Worm (Caenorhabditis elegans) whole organism, young adult: ENCODE results near the gene hpo-39.

Experiments
- C06A6.2 ChIP-seq: fragments of 200-800 bp; sonication (Bioruptor generic); conservative IDR thresholded peaks from 2 replicates; pipeline ENCODE4 v1.3.6; 2022; ENCODE audit warnings: missing genetic modification characterization, missing compliant biosample characterization
- F33H1.4 ChIP-seq: fragments of 200-800 bp; sonication (Bioruptor generic); IDR thresholded peaks from 2 replicates; pipeline ENCODE4 v1.3.6; 2022; ENCODE audit warnings: missing genetic modification reagents, missing genetic modification characterization, missing compliant biosample characterization
- F39B2.1 ChIP-seq: fragments of 200-800 bp; sonication (Bioruptor generic); IDR thresholded peaks from 2 replicates; pipeline ENCODE4 v1.3.6; 2022; ENCODE audit warnings: missing genetic modification reagents, missing genetic modification characterization, missing compliant biosample characterization
- F52B5.7 ChIP-seq: sonication (generic microtip); optimal IDR thresholded peaks from 2 replicates; lab custom pipeline; 2016; ENCODE audit warnings: mild to moderate bottlenecking, missing genetic modification characterization, missing compliant biosample characterization
- F57A8.1 ChIP-seq: fragments of 200-800 bp; sonication (Bioruptor generic); optimal IDR thresholded peaks from 2 replicates; lab custom pipeline; 2018; ENCODE audit warnings: mild to moderate bottlenecking, missing genetic modification characterization, moderate library complexity, missing compliant biosample characterization
- K11D2.4 ChIP-seq: fragments of 200-800 bp; sonication (Bioruptor generic); IDR thresholded peaks from 2 replicates; pipeline ENCODE4 v1.3.6; 2022; ENCODE audit warnings: missing genetic modification reagents, missing genetic modification characterization, missing compliant biosample characterization
- T07F8.4 ChIP-seq: sonication (generic microtip); optimal IDR thresholded peaks from 2 replicates; lab custom pipeline; 2016; ENCODE audit warnings: mild to moderate bottlenecking, missing genetic modification characterization, moderate library complexity, missing compliant biosample characterization
- Y56A3A.18 ChIP-seq: fragments of 200-800 bp; sonication (Bioruptor generic); IDR thresholded peaks from 2 replicates; pipeline ENCODE4 v1.3.6; 2022; ENCODE audit warnings: missing genetic modification reagents, missing genetic modification characterization, missing compliant biosample characterization
- Y79H2A.3 ChIP-seq: fragments of 200-800 bp; sonication (Bioruptor generic); conservative IDR thresholded peaks from 2 replicates; pipeline ENCODE4 v1.3.6; 2022; ENCODE audit warnings: missing genetic modification reagents, missing genetic modification characterization, missing compliant biosample characterization
- aptf-3 ChIP-seq: fragments of 200-800 bp; sonication (Bioruptor generic); IDR thresholded peaks from 2 replicates; pipeline ENCODE4 v1.3.6; 2022; ENCODE audit warnings: missing genetic modification characterization, missing compliant biosample characterization
- attf-6 ChIP-seq: fragments of 200-800 bp; sonication (Bioruptor generic); IDR thresholded peaks from 2 replicates; pipeline ENCODE4 v1.3.6; 2022; ENCODE audit warnings: missing genetic modification reagents, missing genetic modification characterization, missing compliant biosample characterization
- cebp-1 ChIP-seq, 2 experiments: fragments of 200-800 bp in 1 of 2; sonication (Bioruptor generic) in 1 of 2; sonication (generic microtip) in 1 of 2; IDR thresholded peaks in 1 of 2; optimal IDR thresholded peaks in 1 of 2; 2 replicates each; pipeline versions ENCODE4 v1.3.6 to Lab custom; 2017 to 2022; ENCODE audit warnings: missing compliant biosample characterization in 2 of 2, missing genetic modification characterization in 2 of 2, mild to moderate bottlenecking in 1 of 2, missing genetic modification reagents in 1 of 2, moderate library complexity in 1 of 2
- ceh-100 ChIP-seq: fragments of 200-800 bp; sonication (Bioruptor generic); IDR thresholded peaks from 2 replicates; pipeline ENCODE4 v1.3.6; 2022; ENCODE audit warnings: missing genetic modification reagents, missing genetic modification characterization, missing compliant biosample characterization
- die-1 ChIP-seq: sonication (generic microtip); optimal IDR thresholded peaks from 2 replicates; lab custom pipeline; 2016; ENCODE audit warnings: missing genotype, mild to moderate bottlenecking, missing genetic modification characterization, missing compliant biosample characterization
- dox-1 ChIP-seq: fragments of 200-800 bp; sonication (Bioruptor generic); IDR thresholded peaks from 2 replicates; pipeline ENCODE4 v1.3.6; 2022; ENCODE audit warnings: missing genetic modification reagents, missing genetic modification characterization, missing compliant biosample characterization
- egl-18 ChIP-seq: fragments of 200-800 bp; sonication (Bioruptor generic); IDR thresholded peaks from 2 replicates; pipeline ENCODE4 v1.3.6; 2022; ENCODE audit warnings: missing genetic modification reagents, missing genetic modification characterization, missing compliant biosample characterization
- egl-44 ChIP-seq: fragments of 200-800 bp; sonication (Bioruptor generic); IDR thresholded peaks from 2 replicates; pipeline ENCODE4 v1.3.6; 2022; ENCODE audit warnings: missing genetic modification reagents, missing genetic modification characterization, missing compliant biosample characterization
- ets-4 ChIP-seq: fragments of 200-800 bp; sonication (Bioruptor generic); optimal IDR thresholded peaks from 2 replicates; lab custom pipeline; 2018; ENCODE audit warnings: mild to moderate bottlenecking, missing genetic modification characterization, missing compliant biosample characterization
- fkh-3 ChIP-seq: sonication (generic microtip); optimal IDR thresholded peaks from 2 replicates; lab custom pipeline; 2016; ENCODE audit warnings: mild to moderate bottlenecking, missing genetic modification characterization, missing compliant biosample characterization
- let-607 ChIP-seq, 2 experiments: fragments of 200-800 bp in 1 of 2; sonication (Bioruptor generic) in 1 of 2; sonication (generic microtip) in 1 of 2; optimal IDR thresholded peaks; 2 replicates each; lab custom pipeline; 2016 to 2018; ENCODE audit warnings: mild to moderate bottlenecking in 2 of 2, missing compliant biosample characterization in 2 of 2, missing genetic modification characterization in 2 of 2, moderate library complexity in 2 of 2, missing genotype in 1 of 2
- lin-26 ChIP-seq: fragments of 200-800 bp; sonication (Bioruptor generic); IDR thresholded peaks from 2 replicates; pipeline ENCODE4 v1.3.6; 2022; ENCODE audit warnings: missing genetic modification reagents, missing genetic modification characterization, missing compliant biosample characterization
- lir-1 ChIP-seq: fragments of 200-800 bp; sonication (Bioruptor generic); conservative IDR thresholded peaks from 2 replicates; pipeline ENCODE4 v1.3.6; 2022; ENCODE audit warnings: missing genetic modification reagents, missing genetic modification characterization, missing compliant biosample characterization
- madf-6 ChIP-seq: fragments of 200-800 bp; sonication (Bioruptor generic); IDR thresholded peaks from 2 replicates; pipeline ENCODE4 v1.3.6; 2022; ENCODE audit warnings: missing genetic modification reagents, missing genetic modification characterization, missing compliant biosample characterization
- mel-28 ChIP-seq: sonication (generic microtip); optimal IDR thresholded peaks from 2 replicates; lab custom pipeline; 2016; ENCODE audit warnings: borderline replicate concordance, mild to moderate bottlenecking, missing genetic modification characterization, missing compliant biosample characterization
- nfya-1 ChIP-seq: sonication (generic microtip); optimal IDR thresholded peaks from 2 replicates; lab custom pipeline; 2017; ENCODE audit warnings: antibody characterized with exemption, missing compliant biosample characterization, missing genetic modification characterization, borderline replicate concordance; ENCODE audit not compliant: insufficient read depth
- nfya-2 ChIP-seq: fragments of 200-800 bp; sonication (Bioruptor generic); IDR thresholded peaks from 2 replicates; pipeline ENCODE4 v1.3.6; 2022; ENCODE audit warnings: missing genetic modification reagents, missing genetic modification characterization, missing compliant biosample characterization
- nhr-90 ChIP-seq: sonication (generic microtip); optimal IDR thresholded peaks from 2 replicates; lab custom pipeline; 2016; ENCODE audit warnings: missing genotype, mild to moderate bottlenecking, missing genetic modification characterization, missing compliant biosample characterization
- repo-1 ChIP-seq: sonication (generic microtip); optimal IDR thresholded peaks from 2 replicates; lab custom pipeline; 2017; ENCODE audit warnings: mild to moderate bottlenecking, missing genetic modification characterization, missing compliant biosample characterization
- snpc-4 ChIP-seq, 5 experiments: fragments of 150-350 bp in 1 of 5; sonication (generic microtip) in 4 of 5; optimal IDR thresholded peaks; 2 replicates each; lab custom pipeline; 2014 to 2018; ENCODE audit warnings: missing genetic modification characterization in 5 of 5, missing biosample characterization in 3 of 5, antibody characterized with exemption in 2 of 5, mild to moderate bottlenecking in 2 of 5, missing compliant biosample characterization in 2 of 5, missing genotype in 2 of 5, moderate library complexity in 2 of 5, missing genetic modification reagents in 1 of 5
- zfh-2 ChIP-seq: fragments of 200-800 bp; sonication (Bioruptor generic); conservative IDR thresholded peaks from 2 replicates; pipeline ENCODE4 v1.3.6; 2022; ENCODE audit warnings: missing genetic modification reagents, missing genetic modification characterization, missing compliant biosample characterization
- ztf-22 ChIP-seq: fragments of 200-800 bp; sonication (Bioruptor generic); optimal IDR thresholded peaks from 2 replicates; lab custom pipeline; 2018; ENCODE audit warnings: mild to moderate bottlenecking, missing genetic modification characterization, moderate library complexity, missing compliant biosample characterization
- ztf-26 ChIP-seq: sonication (generic microtip); optimal IDR thresholded peaks from 2 replicates; lab custom pipeline; 2017; ENCODE audit warnings: missing genetic modification characterization, missing compliant biosample characterization
- ztf-6 ChIP-seq: fragments of 200-800 bp; sonication (Bioruptor generic); IDR thresholded peaks from 2 replicates; pipeline ENCODE4 v1.3.6; 2022; ENCODE audit warnings: missing genetic modification reagents, missing genetic modification characterization, missing compliant biosample characterization

The hpo-39 gene

DNA sequence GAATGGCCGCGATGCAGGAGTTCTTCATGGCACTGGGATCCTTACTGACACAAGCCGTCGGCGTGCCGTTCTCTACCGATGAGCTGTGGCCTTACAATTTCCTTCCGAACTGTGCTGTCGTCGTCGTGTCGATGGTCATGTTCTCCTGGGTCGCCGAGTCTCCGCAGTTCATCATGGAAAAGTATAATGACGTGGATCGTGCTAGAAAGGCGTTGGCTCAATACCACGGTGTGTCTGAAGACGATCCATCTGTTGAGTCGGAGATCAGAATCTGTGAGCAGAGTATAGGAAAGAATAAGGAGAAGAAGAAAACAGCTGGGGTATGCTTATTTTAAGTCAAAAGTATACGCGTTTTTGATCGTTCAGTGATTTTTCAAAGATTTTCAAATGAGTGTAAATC is 25.5 kb upstream of the hpo-39 start:
- TF ChIP-seq zfh-2 (GFP tag; lab: Robert Waterston, UW): peak; percentile 71; the same call in 1 of the 2 replicates
- no peak for TF ChIP-seq snpc-4 (GFP tag; optimal IDR thresholded peaks at IDR 0.05; lab: Kevin White, UChicago)
- TF ChIP-seq snpc-4 (tag; optimal IDR thresholded peaks at IDR 0.05; lab: Kevin White, UChicago): no peak
- TF ChIP-seq F52B5.7 (tag; lab: Kevin White, UChicago): no peak
- no peak for TF ChIP-seq lin-26 (GFP tag; lab: Robert Waterston, UW)
- TF ChIP-seq, all 124 proteins: peak for 1

DNA sequence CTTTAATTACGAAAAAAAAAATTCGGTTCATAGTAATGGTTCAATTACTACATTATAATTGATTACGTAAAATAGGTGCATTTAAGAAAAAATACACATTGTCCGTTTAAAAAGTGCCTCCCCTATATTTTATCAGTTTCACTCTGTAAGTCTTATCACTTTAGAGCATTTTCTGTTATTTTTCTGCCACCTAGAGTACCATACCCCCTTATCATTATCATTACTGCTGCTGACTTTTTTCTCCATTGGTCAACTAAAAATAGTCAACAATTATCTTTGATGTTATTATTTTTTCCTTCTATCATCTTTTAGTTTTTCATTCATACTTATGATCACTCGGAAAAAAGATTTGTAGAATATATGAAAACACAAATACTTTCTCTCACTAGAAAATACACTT is 24.8 kb upstream of the hpo-39 start:
- TF ChIP-seq nfya-1 (tag; lab: Kevin White, UChicago) (no peak), F39B2.1 (GFP tag; lab: Robert Waterston, UW) (no peak), ztf-26 (tag; lab: Kevin White, UChicago) (no peak), nfya-2 (GFP tag; lab: Robert Waterston, UW) (no peak), Y56A3A.18 (GFP tag; lab: Robert Waterston, UW) (no peak)

DNA sequence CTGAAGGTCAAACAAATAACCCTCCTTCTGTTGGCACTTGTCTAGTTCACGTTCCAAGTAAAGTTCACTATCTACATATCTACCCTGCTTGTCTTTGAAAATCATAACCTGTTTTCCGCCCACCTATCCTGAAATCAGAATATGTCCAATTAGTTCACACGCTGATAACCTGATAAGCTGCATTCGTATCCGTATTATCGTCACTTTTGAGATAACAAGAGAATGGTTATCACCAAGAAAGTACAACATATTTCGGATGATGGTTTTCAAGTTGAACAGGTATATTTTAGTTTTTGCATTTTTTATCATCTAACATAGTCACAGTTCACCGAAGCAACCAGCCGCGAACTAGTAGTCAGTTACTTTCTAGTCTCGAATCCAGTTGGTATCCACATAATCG is 17.1 kb upstream of the hpo-39 start:
- TF ChIP-seq F33H1.4 (no peak), Y79H2A.3 (no peak), ets-4 (GFP tag; lab: Kevin White, UChicago) (no peak), dox-1 (no peak), ztf-22 (no peak), fkh-3 (no peak), K11D2.4 (GFP tag; lab: Robert Waterston, UW) (no peak), ztf-26 (tag; lab: Kevin White, UChicago) (no peak)
- TF ChIP-seq, all 124 proteins: peak for 0

DNA sequence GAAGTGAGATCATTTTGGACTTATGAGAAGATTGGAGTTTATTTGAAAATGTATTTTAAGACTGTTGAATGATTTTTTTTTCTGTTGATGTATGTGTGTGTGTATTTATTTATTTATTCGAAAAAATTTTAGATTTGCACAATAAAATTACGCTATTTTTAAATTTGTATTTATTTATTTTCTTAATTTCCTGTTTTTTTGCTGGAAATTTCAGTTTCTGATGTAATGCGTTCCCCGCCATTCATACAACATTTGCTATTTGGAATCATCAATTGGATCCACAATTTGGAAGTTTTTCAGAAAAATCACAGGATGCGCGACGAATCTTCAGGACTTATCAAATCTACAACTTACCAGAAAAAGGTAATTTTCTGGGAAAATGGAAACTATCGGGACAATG is 11.3 kb upstream of the hpo-39 start, which contains the start of gene Y61A9LA.1:
Gene Y61A9LA.1, plus strand, starts transcription at position 301 of the 400 bp plus-strand sequence.
- TF ChIP-seq mel-28 (tag; lab: Kevin White, UChicago): no peak
- TF ChIP-seq Y56A3A.18 (GFP tag; lab: Robert Waterston, UW): no peak
- TF ChIP-seq lir-1: no peak
- TF ChIP-seq F57A8.1 (GFP tag; lab: Kevin White, UChicago): no peak
- no peak for TF ChIP-seq cebp-1 (GFP tag; IDR thresholded peaks at IDR 0.05; lab: Robert Waterston, UW)
- TF ChIP-seq cebp-1 (tag; optimal IDR thresholded peaks at IDR 0.05; lab: Kevin White, UChicago): no peak
- TF ChIP-seq madf-6 (GFP tag; lab: Robert Waterston, UW): no peak
- no peak for TF ChIP-seq aptf-3
- TF ChIP-seq repo-1: no peak

DNA sequence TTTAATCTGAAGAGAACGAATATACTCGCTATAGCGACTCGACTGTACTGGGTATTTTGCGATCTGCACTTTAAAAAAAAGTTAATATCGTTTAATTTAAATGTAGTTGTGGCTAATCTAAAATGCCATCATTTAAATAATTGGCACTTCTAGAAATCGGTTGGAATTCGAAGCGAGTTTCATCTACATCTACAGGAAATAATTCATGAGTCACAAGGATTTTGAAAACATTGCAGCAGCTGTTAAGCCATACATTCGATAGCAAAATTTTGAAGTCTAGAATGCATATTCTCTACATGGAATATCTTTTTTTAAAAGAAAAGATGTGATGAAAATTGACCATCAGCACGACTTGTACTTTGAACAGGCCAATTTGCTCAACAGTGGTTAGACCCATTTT is 6.9 kb upstream of the hpo-39 start:
- TF ChIP-seq snpc-4 (GFP tag; optimal IDR thresholded peaks at IDR 0.05; lab: Kevin White, UChicago) (no peak), snpc-4 (tag; optimal IDR thresholded peaks at IDR 0.05; lab: Kevin White, UChicago) (no peak), ztf-6 (GFP tag; lab: Robert Waterston, UW) (no peak), nhr-90 (tag; lab: Kevin White, UChicago) (no peak), let-607 (tag; optimal IDR thresholded peaks at IDR 0.05; lab: Kevin White, UChicago) (no peak), die-1 (no peak), egl-18 (GFP tag; lab: Robert Waterston, UW) (no peak), egl-44 (GFP tag; lab: Robert Waterston, UW) (no peak), ets-4 (GFP tag; lab: Kevin White, UChicago) (no peak), C06A6.2 (GFP tag; lab: Robert Waterston, UW) (no peak), ztf-26 (tag; lab: Kevin White, UChicago) (no peak), attf-6 (GFP tag; lab: Robert Waterston, UW) (no peak), ceh-100 (GFP tag; lab: Robert Waterston, UW) (no peak), T07F8.4 (no peak)
